Fruit fly (Drosophila melanogaster): Measurements from ENCODE around the gene Pa1.

Gene Pa1

DNA sequence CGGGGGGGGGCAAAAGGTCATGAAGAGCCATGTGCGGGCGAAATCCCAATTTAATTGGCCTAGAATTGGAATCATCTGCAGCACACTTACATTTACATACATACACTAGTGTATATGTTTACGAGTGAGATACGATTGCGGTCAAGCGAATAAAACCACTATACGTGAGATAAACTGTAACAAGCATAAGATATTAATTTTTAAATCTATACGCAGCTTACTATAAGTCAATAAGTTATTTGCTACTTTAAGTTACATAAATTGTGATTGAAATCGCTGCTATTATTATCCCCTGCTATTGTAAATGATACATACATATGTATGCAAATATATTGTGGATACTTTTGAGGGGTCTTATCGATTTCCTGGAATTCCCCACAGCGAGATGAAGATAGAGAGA is 20.1 kb downstream of the Pa1 start (continued):
- TF ChIP-seq net (GFP tag; optimal IDR thresholded peaks at IDR 0.05) (no peak), CG11762 (GFP tag; optimal IDR thresholded peaks at IDR 0.05; ENCODE audit: insufficient read depth) (no peak), Sox102F (GFP tag; optimal IDR thresholded peaks at IDR 0.05) (no peak), CG11902 (GFP tag; optimal IDR thresholded peaks at IDR 0.05) (no peak), ss (GFP tag; optimal IDR thresholded peaks at IDR 0.05) (peak in 1 of 2 experiments; percentile 19), CG6276 (GFP tag; optimal IDR thresholded peaks at IDR 0.05) (no peak), CG16779 (tag; optimal IDR thresholded peaks at IDR 0.05) (no peak), acj6 (GFP tag; optimal IDR thresholded peaks at IDR 0.05) (no peak), vri (GFP tag; optimal IDR thresholded peaks at IDR 0.05) (no peak), Ets21C (GFP tag; optimal IDR thresholded peaks at IDR 0.05) (no peak), Gug (GFP tag; IDR thresholded peaks at IDR 0.05) (no peak), Eip75B (GFP tag; optimal IDR thresholded peaks at IDR 0.05) (peak; percentile 21), lz (GFP tag; optimal IDR thresholded peaks at IDR 0.05) (peak; percentile 23), salr (GFP tag; optimal IDR thresholded peaks at IDR 0.05) (no peak), achi (GFP tag; optimal IDR thresholded peaks at IDR 0.05) (peak; percentile 4), CG15336 (GFP tag; IDR thresholded peaks at IDR 0.05) (peak; percentile 33; the same call in 1 of the 2 replicates), CG10631 (GFP tag; optimal IDR thresholded peaks at IDR 0.05) (no peak), CG6808 (GFP tag; optimal IDR thresholded peaks at IDR 0.05) (no peak), Eip93F (GFP tag; optimal IDR thresholded peaks at IDR 0.05) (no peak), Hr38 (GFP tag; optimal IDR thresholded peaks at IDR 0.05) (no peak), Sox14 (GFP tag; optimal IDR thresholded peaks at IDR 0.05) (no peak), CG34406 (GFP tag; optimal IDR thresholded peaks at IDR 0.05) (peak; percentile 9), fkh (GFP tag; optimal IDR thresholded peaks at IDR 0.05) (no peak), CG6163 (GFP tag; IDR thresholded peaks at IDR 0.05) (peak; percentile 34; the same call in 2 of the 3 replicates), CG9139 (GFP tag; optimal IDR thresholded peaks at IDR 0.05) (no peak), pdm3 (GFP tag; optimal IDR thresholded peaks at IDR 0.05) (peak; percentile 27), Met (GFP tag; optimal IDR thresholded peaks at IDR 0.05) (peak; percentile 13), Hr39 (GFP tag; optimal IDR thresholded peaks at IDR 0.05) (no peak), Lpt (GFP tag; optimal IDR thresholded peaks at IDR 0.05) (no peak), OdsH (GFP tag; optimal IDR thresholded peaks at IDR 0.05) (peak; percentile 18), CG3032 (tag; optimal IDR thresholded peaks at IDR 0.05) (peak; percentile 29), CG11294 (GFP tag; IDR thresholded peaks at IDR 0.05) (no peak), eg (GFP tag; IDR thresholded peaks at IDR 0.05) (peak; percentile 61; the same call in 2 of the 3 replicates), Ets96B (tag; optimal IDR thresholded peaks at IDR 0.05) (peak; percentile 8), Smox (GFP tag; optimal IDR thresholded peaks at IDR 0.05) (no peak)

DNA sequence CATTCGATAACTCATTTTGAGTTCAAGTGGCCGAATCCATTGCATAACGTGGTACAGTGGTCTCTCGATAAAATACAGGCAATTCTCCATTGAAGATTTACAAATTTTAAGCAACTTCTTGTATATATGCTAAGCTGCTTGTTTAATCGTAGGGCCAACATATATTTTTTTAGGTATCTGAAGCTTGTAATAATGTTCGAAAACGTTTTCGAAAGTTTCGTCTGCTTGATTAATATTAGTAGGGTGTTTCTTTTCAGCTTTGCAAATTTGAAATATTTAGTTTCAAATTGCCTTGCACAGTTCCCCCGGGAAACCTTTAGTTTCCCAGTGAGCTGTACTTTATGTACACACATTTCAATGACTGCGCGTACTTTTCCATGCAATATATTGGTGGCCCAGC is 20.7 kb downstream of the Pa1 start:
- no peak for TF ChIP-seq CG6808 (GFP tag; optimal IDR thresholded peaks at IDR 0.05)
- no peak for TF ChIP-seq Sox102F (GFP tag; optimal IDR thresholded peaks at IDR 0.05)
- TF ChIP-seq Ets96B (tag; optimal IDR thresholded peaks at IDR 0.05): no peak
- no peak for TF ChIP-seq CG8632 (GFP tag; optimal IDR thresholded peaks at IDR 0.05)
- no peak for TF ChIP-seq net (GFP tag; optimal IDR thresholded peaks at IDR 0.05)
- TF ChIP-seq Hr38 (GFP tag; optimal IDR thresholded peaks at IDR 0.05): no peak

DNA sequence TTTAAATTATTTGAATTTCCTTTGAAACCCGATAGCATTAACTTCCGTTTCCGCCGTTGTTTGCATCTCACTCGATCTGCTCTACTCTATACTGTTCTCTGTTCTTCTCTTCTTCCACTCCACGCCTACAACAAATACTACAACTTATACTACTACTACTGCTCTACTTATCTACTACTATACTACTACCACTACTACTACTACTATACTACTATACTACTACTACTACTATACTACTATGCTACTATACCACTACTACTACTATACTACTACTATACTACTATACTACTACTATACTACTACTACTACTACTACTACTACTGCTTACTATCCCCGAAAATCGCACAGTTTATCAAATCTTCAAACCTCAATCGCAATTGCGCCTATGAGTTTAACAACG is 23.6 kb downstream of the Pa1 start:
- TF ChIP-seq net (GFP tag; optimal IDR thresholded peaks at IDR 0.05) (no peak), CG1621 (tag; optimal IDR thresholded peaks at IDR 0.05) (no peak), CG6276 (GFP tag; optimal IDR thresholded peaks at IDR 0.05) (no peak), CG10631 (GFP tag; optimal IDR thresholded peaks at IDR 0.05) (no peak), OdsH (GFP tag; optimal IDR thresholded peaks at IDR 0.05) (no peak), CG32006 (GFP tag; optimal IDR thresholded peaks at IDR 0.05) (no peak), svp (GFP tag) (no peak), acj6 (GFP tag; optimal IDR thresholded peaks at IDR 0.05) (no peak), Hr38 (GFP tag; optimal IDR thresholded peaks at IDR 0.05) (no peak), CG6163 (GFP tag; IDR thresholded peaks at IDR 0.05) (no peak), CG11294 (GFP tag; IDR thresholded peaks at IDR 0.05) (no peak), CG9139 (GFP tag; optimal IDR thresholded peaks at IDR 0.05) (no peak), pdm3 (GFP tag; optimal IDR thresholded peaks at IDR 0.05) (no peak)
